Fruit fly (Drosophila melanogaster) whole organism, embryonic: ENCODE data around the gene CG11771.
A peak's percentile ranks its signal among the peaks of the same experiment; 100 is the strongest.

ENCODE experiments used
- ATbp ChIP-seq: fragments of 200-800 bp; sonication (Bioruptor generic); optimal IDR thresholded peaks from 2 replicates; lab custom pipeline; 2017; ENCODE audit warnings: missing biosample characterization, mild to moderate bottlenecking, missing genetic modification characterization, missing genetic modification reagents
- Asciz ChIP-seq: fragments of 200-800 bp; sonication (Bioruptor generic); optimal IDR thresholded peaks from 2 replicates; lab custom pipeline; 2017; ENCODE audit warnings: missing biosample characterization, mild to moderate bottlenecking, missing genetic modification characterization, missing genetic modification reagents
- CG10209 ChIP-seq: fragments of 200-800 bp; sonication (Bioruptor generic); optimal IDR thresholded peaks from 3 replicates; lab custom pipeline; 2017; ENCODE audit warnings: missing biosample characterization, mild to moderate bottlenecking, missing genetic modification characterization, missing genetic modification reagents
- CG10979 ChIP-seq: fragments of 200-800 bp; sonication (Bioruptor generic); optimal IDR thresholded peaks from 2 replicates; lab custom pipeline; 2018; ENCODE audit warnings: missing biosample characterization, mild to moderate bottlenecking, missing genetic modification characterization, moderate library complexity
- CG11695 ChIP-seq: fragments of 200-800 bp; sonication (Bioruptor generic); IDR thresholded peaks from 3 replicates; pipeline ENCODE4 v1.3.6; 2022; ENCODE audit warnings: missing biosample characterization, missing genetic modification characterization
- CG15601 ChIP-seq: fragments of 200-800 bp; sonication (Bioruptor generic); optimal IDR thresholded peaks from 3 replicates; lab custom pipeline; 2019; ENCODE audit warnings: missing biosample characterization, mild to moderate bottlenecking, missing genetic modification characterization, moderate library complexity
- CG15696 ChIP-seq: fragments of 200-800 bp; sonication (Bioruptor generic); optimal IDR thresholded peaks from 2 replicates; lab custom pipeline; 2019; ENCODE audit warnings: missing biosample characterization, mild to moderate bottlenecking, missing genetic modification characterization, moderate library complexity
- CG17385 ChIP-seq: fragments of 200-800 bp; sonication (Bioruptor generic); optimal IDR thresholded peaks from 3 replicates; lab custom pipeline; 2018; ENCODE audit warnings: missing biosample characterization, mild to moderate bottlenecking, missing genetic modification characterization
- CG17802 ChIP-seq: fragments of 200-800 bp; sonication (Bioruptor generic); optimal IDR thresholded peaks from 2 replicates; lab custom pipeline; 2018; ENCODE audit warnings: missing biosample characterization, mild to moderate bottlenecking, missing genetic modification characterization, moderate library complexity
- CG2120 ChIP-seq: fragments of 200-800 bp; sonication (Bioruptor generic); optimal IDR thresholded peaks from 3 replicates; lab custom pipeline; 2016; ENCODE audit warnings: missing biosample characterization, missing genetic modification characterization
- CG2199 ChIP-seq: fragments of 200-800 bp; sonication (Bioruptor generic); IDR thresholded peaks from 3 replicates; pipeline ENCODE4 v1.3.6; 2022; ENCODE audit warnings: missing biosample characterization, missing genetic modification characterization
- CG2202 ChIP-seq: fragments of 200-800 bp; sonication (Bioruptor generic); optimal IDR thresholded peaks from 2 replicates; lab custom pipeline; 2018; ENCODE audit warnings: missing biosample characterization, mild to moderate bottlenecking, missing genetic modification characterization
- CG3407 ChIP-seq: fragments of 200-800 bp; sonication (Bioruptor generic); optimal IDR thresholded peaks from 2 replicates; lab custom pipeline; 2018; ENCODE audit warnings: missing biosample characterization, mild to moderate bottlenecking, missing genetic modification characterization
- CG43689 ChIP-seq: fragments of 200-800 bp; sonication (Bioruptor generic); IDR thresholded peaks from 2 replicates; pipeline ENCODE4 v1.3.6; 2022; ENCODE audit warnings: missing biosample characterization, missing genetic modification characterization
- CG4820 ChIP-seq: fragments of 200-800 bp; sonication (Bioruptor generic); optimal IDR thresholded peaks from 3 replicates; lab custom pipeline; 2016; ENCODE audit warnings: missing biosample characterization, missing genetic modification characterization
- CG5953 ChIP-seq: fragments of 200-800 bp; sonication (Bioruptor generic); IDR thresholded peaks from 2 replicates; pipeline ENCODE4 v1.3.6; 2022; ENCODE audit warnings: missing biosample characterization, missing genetic modification characterization
- CG6272 ChIP-seq: fragments of 200-800 bp; sonication (Bioruptor generic); IDR thresholded peaks from 2 replicates; pipeline ENCODE4 v1.3.6; 2022; ENCODE audit warnings: missing biosample characterization, missing genetic modification characterization
- CG7271 ChIP-seq: fragments of 200-800 bp; sonication (Bioruptor generic); optimal IDR thresholded peaks from 2 replicates; lab custom pipeline; 2018; ENCODE audit warnings: missing biosample characterization, mild to moderate bottlenecking, missing genetic modification characterization, moderate library complexity
- CG7745 ChIP-seq: fragments of 200-800 bp; sonication (Bioruptor generic); optimal IDR thresholded peaks from 2 replicates; lab custom pipeline; 2018; ENCODE audit warnings: missing biosample characterization, mild to moderate bottlenecking, missing genetic modification characterization, moderate library complexity
- CG9727 ChIP-seq: fragments of 200-800 bp; sonication (Bioruptor generic); optimal IDR thresholded peaks from 3 replicates; lab custom pipeline; 2017; ENCODE audit warnings: missing biosample characterization, mild to moderate bottlenecking, missing genetic modification characterization
- CG9932 ChIP-seq: fragments of 200-800 bp; sonication (Bioruptor generic); IDR thresholded peaks from 2 replicates; pipeline ENCODE4 v1.3.6; 2022; ENCODE audit warnings: missing biosample characterization, missing genetic modification characterization
- Dfd ChIP-seq, 2 experiments: fragments of >200 bp; optimal IDR thresholded peaks; 2 replicates each; lab custom pipeline; 2017; ENCODE audit warnings: missing biosample characterization in 2 of 2, missing genetic modification characterization in 2 of 2
- Fer2 ChIP-seq: fragments of 200-800 bp; sonication (Bioruptor generic); optimal IDR thresholded peaks from 2 replicates; lab custom pipeline; 2018; ENCODE audit warnings: missing biosample characterization, mild to moderate bottlenecking, missing genetic modification characterization, moderate library complexity
- HLH3B ChIP-seq: fragments of 200-800 bp; sonication (Bioruptor generic); IDR thresholded peaks from 2 replicates; pipeline ENCODE4 v1.3.6; 2022; ENCODE audit warnings: missing biosample characterization, missing genetic modification characterization
- Hr51 ChIP-seq, 2 experiments: fragments of 200-800 bp; sonication (Bioruptor generic); optimal IDR thresholded peaks; 2 replicates in 1 of 2; 3 replicates in 1 of 2; lab custom pipeline; 2016 to 2018; ENCODE audit warnings: missing biosample characterization in 2 of 2, missing genetic modification characterization in 2 of 2, mild to moderate bottlenecking in 1 of 2, moderate library complexity in 1 of 2
- Nf-YB ChIP-seq: fragments of 200-800 bp; sonication (Bioruptor generic); optimal IDR thresholded peaks from 3 replicates; lab custom pipeline; 2019; ENCODE audit warnings: missing biosample characterization, mild to moderate bottlenecking, missing genetic modification characterization, moderate library complexity
- Nf-YC ChIP-seq: fragments of 200-800 bp; optimal IDR thresholded peaks from 3 replicates; lab custom pipeline; 2019; ENCODE audit warnings: missing biosample characterization, mild to moderate bottlenecking, missing genetic modification characterization, moderate library complexity
- Six4 ChIP-seq: fragments of 200-800 bp; sonication (Bioruptor generic); optimal IDR thresholded peaks from 2 replicates; lab custom pipeline; 2016; ENCODE audit warnings: missing biosample characterization, missing genetic modification characterization
- Ssrp ChIP-seq: fragments of 200-800 bp; sonication (Bioruptor generic); optimal IDR thresholded peaks from 2 replicates; lab custom pipeline; 2018; ENCODE audit warnings: missing biosample characterization, mild to moderate bottlenecking, missing genetic modification characterization, moderate library complexity
- abd-A ChIP-seq: fragments of 200-800 bp; sonication (Bioruptor generic); optimal IDR thresholded peaks from 3 replicates; lab custom pipeline; 2019; ENCODE audit warnings: missing biosample characterization, mild to moderate bottlenecking, missing genetic modification characterization, moderate library complexity
- bab2 ChIP-seq: fragments of 200-800 bp; sonication (Bioruptor generic); optimal IDR thresholded peaks from 2 replicates; lab custom pipeline; 2016; ENCODE audit warnings: missing biosample characterization, missing genetic modification characterization
- br ChIP-seq: fragments of >200 bp; optimal IDR thresholded peaks from 2 replicates; lab custom pipeline; 2017
- cad ChIP-seq: fragments of >200 bp; optimal IDR thresholded peaks from 2 replicates; lab custom pipeline; 2017; ENCODE audit warnings: missing biosample characterization, missing genetic modification characterization
- cas ChIP-seq: fragments of 200-800 bp; sonication (Bioruptor generic); IDR thresholded peaks from 2 replicates; pipeline ENCODE4 v1.3.6; 2022; ENCODE audit warnings: missing biosample characterization, missing genetic modification characterization
- fd96Cb ChIP-seq: fragments of 200-800 bp; sonication (Bioruptor generic); optimal IDR thresholded peaks from 2 replicates; lab custom pipeline; 2018; ENCODE audit warnings: missing biosample characterization, mild to moderate bottlenecking, missing genetic modification characterization, moderate library complexity
- kay ChIP-seq: fragments of 200-800 bp; sonication (Bioruptor generic); optimal IDR thresholded peaks from 2 replicates; lab custom pipeline; 2016; ENCODE audit warnings: missing biosample characterization, missing genetic modification characterization
- lbe ChIP-seq: fragments of 200-800 bp; sonication (Bioruptor generic); optimal IDR thresholded peaks from 2 replicates; lab custom pipeline; 2016; ENCODE audit warnings: missing biosample characterization, mild to moderate bottlenecking, missing genetic modification characterization
- lmd ChIP-seq: fragments of 200-800 bp; sonication (Bioruptor generic); IDR thresholded peaks from 2 replicates; pipeline ENCODE4 v1.3.6; 2022; ENCODE audit warnings: missing biosample characterization, missing genetic modification characterization
- nau ChIP-seq: fragments of 200-800 bp; sonication (Bioruptor generic); optimal IDR thresholded peaks from 3 replicates; lab custom pipeline; 2017; ENCODE audit warnings: missing biosample characterization, mild to moderate bottlenecking, missing genetic modification characterization, missing genetic modification reagents
- nerfin-1 ChIP-seq: fragments of 200-800 bp; sonication (Bioruptor generic); optimal IDR thresholded peaks from 3 replicates; lab custom pipeline; 2019; ENCODE audit warnings: missing biosample characterization, mild to moderate bottlenecking, missing genetic modification characterization, moderate library complexity
- nom ChIP-seq: fragments of 200-800 bp; sonication (Bioruptor generic); optimal IDR thresholded peaks from 2 replicates; lab custom pipeline; 2017; ENCODE audit warnings: missing biosample characterization, missing genetic modification characterization, mild to moderate bottlenecking, moderate library complexity, missing genetic modification reagents
- pnt ChIP-seq: fragments of 200-800 bp; sonication (Bioruptor generic); optimal IDR thresholded peaks from 3 replicates; lab custom pipeline; 2016; ENCODE audit warnings: missing biosample characterization, missing genetic modification characterization
- ranshi ChIP-seq: fragments of 200-800 bp; sonication (Bioruptor generic); IDR thresholded peaks from 2 replicates; pipeline ENCODE4 v1.3.6; 2022; ENCODE audit warnings: missing biosample characterization, missing genetic modification characterization
- ro ChIP-seq: fragments of 200-800 bp; sonication (Bioruptor generic); IDR thresholded peaks from 2 replicates; pipeline ENCODE4 v1.3.6; 2022; ENCODE audit warnings: missing biosample characterization, missing genetic modification characterization
- sr ChIP-seq: fragments of 200-800 bp; sonication (Bioruptor generic); IDR thresholded peaks from 3 replicates; pipeline ENCODE4 v1.3.6; 2022; ENCODE audit warnings: missing biosample characterization, missing genetic modification characterization
- trh ChIP-seq: fragments of 200-800 bp; sonication (Bioruptor generic); optimal IDR thresholded peaks from 2 replicates; lab custom pipeline; 2016; ENCODE audit warnings: missing biosample characterization, missing genetic modification characterization
- yki ChIP-seq: fragments of >200 bp; optimal IDR thresholded peaks from 3 replicates; lab custom pipeline; 2018
- zf30C ChIP-seq: fragments of 200-800 bp; sonication (Bioruptor generic); optimal IDR thresholded peaks from 3 replicates; lab custom pipeline; 2018; ENCODE audit warnings: missing biosample characterization, mild to moderate bottlenecking, missing genetic modification characterization

The CG11771 gene

dm6 chr3R:24983537-24984501 is 52.0 kb downstream of the CG11771 start, which contains the start of gene tnc (continued):
- peak; percentile 27 for TF ChIP-seq CG3407 (GFP tag; lab: Kevin White, UChicago)
- peak; percentile 56 for TF ChIP-seq CG10979 (tag; lab: Kevin White, UChicago)
- 0 out of 2 replicates have a peak, but pooled peaks have one; percentile 31 for TF ChIP-seq HLH3B (GFP tag; lab: Robert Waterston, UW)
- TF ChIP-seq CG15601 (tag; lab: Kevin White, UChicago) = peak; percentile 27
- TF ChIP-seq CG4820 (GFP tag; lab: Kevin White, UChicago) = peak; percentile 4
- no peak for TF ChIP-seq kay (GFP tag; lab: Kevin White, UChicago)
- TF ChIP-seq Dfd (GFP tag; optimal IDR thresholded peaks at IDR 0.05; lab: Kevin White, UChicago) = peak in 1 of 2 experiments; percentile 54
- peak; percentile 48 for TF ChIP-seq CG2120
- TF ChIP-seq cad = no peak
- peak; percentile 31 for TF ChIP-seq CG17385 (GFP tag; lab: Kevin White, UChicago)
- TF ChIP-seq CG11695 = no peak; the same call in 1 of the 3 replicates
- TF ChIP-seq CG7745 (tag; lab: Kevin White, UChicago) = no peak
- TF ChIP-seq ranshi (GFP tag; lab: Robert Waterston, UW) = peak; percentile 56; the same call in 1 of the 2 replicates
- TF ChIP-seq nerfin-1 (tag; lab: Kevin White, UChicago) = peak; percentile 38
- peak in 1 of 2 experiments; percentile 72 for TF ChIP-seq Hr51 (GFP tag; optimal IDR thresholded peaks at IDR 0.05; lab: Kevin White, UChicago)
- no peak for TF ChIP-seq cas (GFP tag; lab: Robert Waterston, UW)
- no peak for TF ChIP-seq yki (lab: Kevin White, UChicago)
- no peak for TF ChIP-seq Six4 (GFP tag; lab: Kevin White, UChicago)
- TF ChIP-seq CG5953 (GFP tag; lab: Robert Waterston, UW) = no peak
- TF ChIP-seq ro = no peak
- no peak for TF ChIP-seq CG43689 (GFP tag; lab: Robert Waterston, UW)
- TF ChIP-seq abd-A = peak; percentile 41
- peak; percentile 46 for TF ChIP-seq CG10209 (GFP tag; lab: Kevin White, UChicago)
- peak; percentile 84; the same call in 1 of the 3 replicates for TF ChIP-seq CG2199
- TF ChIP-seq CG15696 = peak; percentile 19
- TF ChIP-seq CG6272 (GFP tag; lab: Robert Waterston, UW) = no peak
- TF ChIP-seq Nf-YC (tag; lab: Kevin White, UChicago) = peak; percentile 42
- TF ChIP-seq fd96Cb (tag; lab: Kevin White, UChicago) = peak; percentile 60
- no peak for TF ChIP-seq pnt (GFP tag; lab: Kevin White, UChicago)
- TF ChIP-seq ATbp (GFP tag; lab: Kevin White, UChicago) = peak; percentile 50
- TF ChIP-seq Fer2 = peak; percentile 15
- TF ChIP-seq br = no peak
- TF ChIP-seq Asciz = peak; percentile 32
- TF ChIP-seq lmd (GFP tag; lab: Robert Waterston, UW) = peak; percentile 39; the same call in 1 of the 2 replicates
- TF ChIP-seq Ssrp (tag; lab: Kevin White, UChicago) = peak; percentile 38
- TF ChIP-seq nom (GFP tag; lab: Kevin White, UChicago) = peak; percentile 11
- no peak for TF ChIP-seq bab2
- TF ChIP-seq sr (GFP tag; lab: Robert Waterston, UW) = no peak
- TF ChIP-seq Nf-YB (GFP tag; lab: Kevin White, UChicago) = peak; percentile 11
- TF ChIP-seq zf30C (GFP tag; lab: Kevin White, UChicago) = peak; percentile 46
- peak; percentile 42 for TF ChIP-seq nau (GFP tag; lab: Kevin White, UChicago)
- TF ChIP-seq CG7271 (tag; lab: Kevin White, UChicago) = no peak
- TF ChIP-seq CG2202 = no peak
- no peak for TF ChIP-seq CG17802 (tag; lab: Kevin White, UChicago)
- peak; percentile 60 for TF ChIP-seq lbe
- peak; percentile 65 for TF ChIP-seq CG9727
- TF ChIP-seq CG9932 = peak; percentile 35; the same call in 1 of the 2 replicates
- TF ChIP-seq trh (GFP tag; lab: Kevin White, UChicago) = no peak
